Worm (Caenorhabditis elegans) whole organism, late embryonic: ENCODE data around the gene T10C6.15.

Experiments
- C08G9.2 ChIP-seq: sonication (generic microtip); optimal IDR thresholded peaks from 2 replicates; lab custom pipeline; 2016; ENCODE audit warnings: mild to moderate bottlenecking, missing genetic modification characterization, moderate library complexity, missing compliant biosample characterization
- C38D4.7 ChIP-seq: fragments of 200-800 bp; sonication (Bioruptor generic); optimal IDR thresholded peaks from 2 replicates; lab custom pipeline; 2018; ENCODE audit warnings: mild to moderate bottlenecking, missing genetic modification characterization, moderate library complexity, missing compliant biosample characterization
- K09A11.1 ChIP-seq: sonication (generic microtip); optimal IDR thresholded peaks from 2 replicates; lab custom pipeline; 2017; ENCODE audit warnings: antibody characterized with exemption, mild to moderate bottlenecking, missing genetic modification characterization, missing compliant biosample characterization; ENCODE audit not compliant: insufficient read depth
- ahr-1 ChIP-seq: sonication (generic microtip); optimal IDR thresholded peaks from 2 replicates; lab custom pipeline; 2016; ENCODE audit warnings: missing genetic modification characterization, missing compliant biosample characterization
- ama-1 ChIP-seq: fragments of 150-350 bp; optimal IDR thresholded peaks from 2 replicates; lab custom pipeline; 2014
- ceh-24 ChIP-seq: sonication (generic microtip); optimal IDR thresholded peaks from 2 replicates; lab custom pipeline; 2016; ENCODE audit warnings: mild to moderate bottlenecking, missing genetic modification characterization, missing compliant biosample characterization
- ceh-30 ChIP-seq: fragments of 150-350 bp; optimal IDR thresholded peaks from 2 replicates; lab custom pipeline; 2014; ENCODE audit warnings: missing biosample characterization, missing genetic modification characterization
- ceh-31 ChIP-seq: sonication (generic microtip); optimal IDR thresholded peaks from 2 replicates; lab custom pipeline; 2016; ENCODE audit warnings: missing genetic modification characterization, missing compliant biosample characterization
- ceh-34 ChIP-seq: sonication (generic microtip); optimal IDR thresholded peaks from 2 replicates; lab custom pipeline; 2016; ENCODE audit warnings: mild to moderate bottlenecking, missing genetic modification characterization, missing compliant biosample characterization
- ceh-48 ChIP-seq: sonication (generic microtip); optimal IDR thresholded peaks from 2 replicates; lab custom pipeline; 2016; ENCODE audit warnings: missing genetic modification characterization, inconsistent platforms, missing compliant biosample characterization
- ceh-6 ChIP-seq: fragments of 200-800 bp; sonication (Bioruptor generic); optimal IDR thresholded peaks from 2 replicates; lab custom pipeline; 2018; ENCODE audit warnings: mild to moderate bottlenecking, missing genetic modification characterization, missing compliant biosample characterization
- ceh-9 ChIP-seq: sonication (generic microtip); optimal IDR thresholded peaks from 2 replicates; lab custom pipeline; 2016; ENCODE audit warnings: mild to moderate bottlenecking, missing genetic modification characterization, inconsistent platforms, missing compliant biosample characterization
- dmd-4 ChIP-seq: sonication (generic microtip); optimal IDR thresholded peaks from 2 replicates; lab custom pipeline; 2016; ENCODE audit warnings: borderline replicate concordance, missing genetic modification characterization, missing compliant biosample characterization
- dve-1 ChIP-seq: sonication (generic microtip); optimal IDR thresholded peaks from 2 replicates; lab custom pipeline; 2017; ENCODE audit warnings: antibody characterized with exemption, mild to moderate bottlenecking, missing genetic modification characterization, missing compliant biosample characterization
- elt-4 ChIP-seq: sonication (generic microtip); optimal IDR thresholded peaks from 2 replicates; lab custom pipeline; 2016; ENCODE audit warnings: missing genetic modification characterization, missing compliant biosample characterization
- eyg-1 ChIP-seq: sonication (generic microtip); optimal IDR thresholded peaks from 2 replicates; lab custom pipeline; 2016; ENCODE audit warnings: missing genotype, missing genetic modification characterization, missing compliant biosample characterization
- fax-1 ChIP-seq: sonication (generic microtip); optimal IDR thresholded peaks from 2 replicates; lab custom pipeline; 2016; ENCODE audit warnings: missing genotype, missing genetic modification characterization, missing compliant biosample characterization
- fkh-6 ChIP-seq: sonication (generic microtip); optimal IDR thresholded peaks from 2 replicates; lab custom pipeline; 2016; ENCODE audit warnings: missing genetic modification characterization, missing compliant biosample characterization
- gmeb-2 ChIP-seq: sonication (generic microtip); optimal IDR thresholded peaks from 2 replicates; lab custom pipeline; 2016; ENCODE audit warnings: missing genetic modification characterization, inconsistent platforms, missing compliant biosample characterization
- hlh-13 ChIP-seq: fragments of 200-800 bp; sonication (Bioruptor generic); optimal IDR thresholded peaks from 2 replicates; lab custom pipeline; 2018; ENCODE audit warnings: mild to moderate bottlenecking, missing genetic modification characterization, missing compliant biosample characterization
- hlh-15 ChIP-seq: sonication (generic microtip); optimal IDR thresholded peaks from 2 replicates; lab custom pipeline; 2016; ENCODE audit warnings: missing genetic modification characterization, missing compliant biosample characterization
- lin-11 ChIP-seq: fragments of 200-800 bp; sonication (Bioruptor generic); optimal IDR thresholded peaks from 2 replicates; lab custom pipeline; 2018; ENCODE audit warnings: mild to moderate bottlenecking, missing genetic modification characterization, missing compliant biosample characterization
- madf-2 ChIP-seq: sonication (generic microtip); optimal IDR thresholded peaks from 2 replicates; lab custom pipeline; 2017; ENCODE audit warnings: missing genetic modification characterization, missing compliant biosample characterization
- mec-3 ChIP-seq: sonication (generic microtip); optimal IDR thresholded peaks from 2 replicates; lab custom pipeline; 2016; ENCODE audit warnings: borderline replicate concordance, missing genetic modification characterization, missing compliant biosample characterization
- nfya-1 ChIP-seq: sonication (generic microtip); optimal IDR thresholded peaks from 2 replicates; lab custom pipeline; 2017; ENCODE audit warnings: missing genetic modification characterization, mild to moderate bottlenecking, missing compliant biosample characterization, antibody characterized with exemption, moderate library complexity
- nhr-11 ChIP-seq: fragments of 150-350 bp; optimal IDR thresholded peaks from 2 replicates; lab custom pipeline; 2014; ENCODE audit warnings: missing biosample characterization, missing genetic modification characterization
- nhr-232 ChIP-seq: sonication (generic microtip); optimal IDR thresholded peaks from 2 replicates; lab custom pipeline; 2016; ENCODE audit warnings: missing genetic modification characterization, missing compliant biosample characterization
- odd-2 ChIP-seq: sonication (generic microtip); optimal IDR thresholded peaks from 2 replicates; lab custom pipeline; 2017; ENCODE audit warnings: antibody characterized with exemption, mild to moderate bottlenecking, missing genetic modification characterization, missing compliant biosample characterization
- pax-1 ChIP-seq: fragments of 150-350 bp; optimal IDR thresholded peaks from 2 replicates; lab custom pipeline; 2014; ENCODE audit warnings: missing biosample characterization, missing genetic modification characterization
- pha-4 ChIP-seq: fragments of 150-350 bp; optimal IDR thresholded peaks from 2 replicates; lab custom pipeline; 2018; ENCODE audit warnings: missing biosample characterization, missing genetic modification reagents, missing genetic modification characterization
- pqm-1 ChIP-seq: sonication (generic microtip); optimal IDR thresholded peaks from 2 replicates; lab custom pipeline; 2016; ENCODE audit warnings: missing genetic modification characterization, missing compliant biosample characterization
- pros-1 ChIP-seq: fragments of 150-350 bp; optimal IDR thresholded peaks from 2 replicates; lab custom pipeline; 2014; ENCODE audit warnings: missing biosample characterization, missing genetic modification reagents, missing genetic modification characterization
- ref-2 ChIP-seq: sonication (generic microtip); optimal IDR thresholded peaks from 2 replicates; lab custom pipeline; 2016; ENCODE audit warnings: missing genetic modification characterization, missing compliant biosample characterization
- rnt-1 ChIP-seq: sonication (generic microtip); optimal IDR thresholded peaks from 2 replicates; lab custom pipeline; 2016; ENCODE audit warnings: missing genetic modification characterization, missing compliant biosample characterization
- sdc-2 ChIP-seq: sonication (generic microtip); optimal IDR thresholded peaks from 2 replicates; lab custom pipeline; 2016; ENCODE audit warnings: missing genotype, missing genetic modification characterization, missing compliant biosample characterization
- sox-2 ChIP-seq: fragments of 200-800 bp; sonication (Bioruptor generic); IDR thresholded peaks from 2 replicates; pipeline ENCODE4 v1.3.6; 2022; ENCODE audit warnings: missing genetic modification reagents, missing genetic modification characterization, missing compliant biosample characterization
- syd-9 ChIP-seq: sonication (generic microtip); optimal IDR thresholded peaks from 2 replicates; lab custom pipeline; 2016; ENCODE audit warnings: mild to moderate bottlenecking, missing genetic modification characterization, moderate library complexity, missing compliant biosample characterization
- tbx-2 ChIP-seq: sonication (generic microtip); optimal IDR thresholded peaks from 2 replicates; lab custom pipeline; 2016; ENCODE audit warnings: missing genetic modification characterization, missing compliant biosample characterization
- unc-3 ChIP-seq, 2 experiments: fragments of 200-800 bp in 1 of 2; sonication (Bioruptor generic) in 1 of 2; sonication (generic microtip) in 1 of 2; conservative IDR thresholded peaks in 1 of 2; optimal IDR thresholded peaks in 1 of 2; 2 replicates each; pipeline versions ENCODE4 v1.3.6 to Lab custom; 2016 to 2022; ENCODE audit warnings: missing compliant biosample characterization in 2 of 2, missing genetic modification characterization in 2 of 2, missing genetic modification reagents in 1 of 2
- unc-42 ChIP-seq: sonication (generic microtip); optimal IDR thresholded peaks from 2 replicates; lab custom pipeline; 2016; ENCODE audit warnings: missing genotype, missing genetic modification characterization, missing compliant biosample characterization
- unc-55 ChIP-seq: sonication (generic microtip); optimal IDR thresholded peaks from 2 replicates; lab custom pipeline; 2017; ENCODE audit warnings: missing biosample characterization, missing genetic modification reagents, missing genetic modification characterization
- unc-86 ChIP-seq: sonication (generic microtip); optimal IDR thresholded peaks from 2 replicates; lab custom pipeline; 2016; ENCODE audit warnings: missing genetic modification characterization, missing compliant biosample characterization
- zip-5 ChIP-seq: sonication (generic microtip); optimal IDR thresholded peaks from 2 replicates; lab custom pipeline; 2016; ENCODE audit warnings: missing genetic modification characterization, missing compliant biosample characterization

T10C6.15 gene

ce11 chrV:16058872-16059271, 13.1 kb upstream of the T10C6.15 start, which contains the start of gene F14H3.6:
F14H3.6 (minus strand) TSS chrV:16058893.
- TF ChIP-seq unc-42 (tag; lab: Kevin White, UChicago) (no peak), rnt-1 (tag; lab: Kevin White, UChicago) (no peak), nhr-232 (tag; lab: Kevin White, UChicago) (no peak), odd-2 (no peak), dve-1 (tag; lab: Kevin White, UChicago) (no peak), ceh-48 (no peak), syd-9 (tag; lab: Kevin White, UChicago) (no peak), nfya-1 (no peak), eyg-1 (no peak), unc-55 (GFP tag; lab: Kevin White, UChicago) (no peak), unc-3 (GFP tag; conservative IDR thresholded peaks at IDR 0.05; lab: Robert Waterston, UW) (no peak), unc-3 (tag; optimal IDR thresholded peaks at IDR 0.05; lab: Kevin White, UChicago) (no peak), C38D4.7 (GFP tag; lab: Kevin White, UChicago) (no peak), ceh-30 (tag; lab: Kevin White, UChicago) (no peak), lin-11 (tag; lab: Kevin White, UChicago) (no peak), ahr-1 (tag; lab: Kevin White, UChicago) (no peak)

DNA sequence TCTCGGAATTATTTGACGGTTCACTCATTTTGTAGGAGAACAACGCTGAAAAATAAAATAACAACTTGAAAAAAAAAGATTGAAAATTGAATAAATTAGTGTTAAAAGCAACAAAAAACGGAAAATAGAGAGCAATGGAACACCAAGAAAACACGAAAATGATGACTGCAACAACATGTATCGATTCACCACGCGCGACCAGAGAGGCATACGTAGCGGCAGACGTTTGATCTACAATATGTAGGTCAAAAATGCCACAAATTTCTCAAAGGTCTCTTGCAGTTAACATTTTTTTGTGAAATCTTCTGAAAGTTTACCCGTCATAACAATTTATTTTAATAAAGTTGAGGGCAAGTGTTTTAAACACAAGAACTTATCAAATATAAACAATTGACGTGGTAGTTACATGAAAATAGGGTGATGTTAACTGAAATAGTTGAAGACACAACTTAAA, 11.3 kb upstream of the T10C6.15 start, which contains the start of gene F14H3.5:
F14H3.5 (minus strand) TSS at position 51 of the 454 bp plus-strand sequence.
- no peak for TF ChIP-seq pax-1 (tag; lab: Kevin White, UChicago)
- TF ChIP-seq fkh-6 (tag; lab: Kevin White, UChicago), result no peak
- TF ChIP-seq fax-1 (tag; lab: Kevin White, UChicago), result no peak
- TF ChIP-seq gmeb-2 (tag; lab: Kevin White, UChicago), result no peak
- TF ChIP-seq zip-5 (tag; lab: Kevin White, UChicago), result no peak
- no peak for TF ChIP-seq mec-3 (tag; lab: Kevin White, UChicago)
- no peak for TF ChIP-seq pros-1 (tag; lab: Kevin White, UChicago)
- TF ChIP-seq sox-2, result no peak
- TF ChIP-seq ceh-6, result no peak
- no peak for TF ChIP-seq pha-4

DNA sequence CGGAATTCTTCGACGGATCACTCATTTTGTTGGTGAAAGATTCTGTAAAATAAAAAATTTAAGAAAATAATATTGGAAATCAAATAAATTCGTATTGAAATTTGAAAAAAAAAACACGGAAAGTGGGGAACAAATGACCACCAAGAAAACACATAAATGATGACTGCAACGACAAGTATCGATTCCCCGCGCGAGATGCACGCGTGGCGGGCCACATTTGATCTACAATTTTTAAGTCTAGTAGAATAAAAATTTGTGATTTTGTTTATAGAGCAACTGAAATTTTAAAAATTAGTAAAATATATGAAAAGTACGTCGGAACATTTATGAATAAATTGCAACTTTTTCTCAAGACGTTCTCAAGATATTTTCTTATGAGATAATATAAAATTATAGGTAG, 9.3 kb upstream of the T10C6.15 start, which contains the start of gene F14H3.4:
F14H3.4 (minus strand) TSS at position 42 of the 400 bp plus-strand sequence.
- no peak for TF ChIP-seq mec-3 (tag; lab: Kevin White, UChicago)
- TF ChIP-seq ceh-31, result no peak
- no peak for TF ChIP-seq hlh-15 (tag; lab: Kevin White, UChicago)
- TF ChIP-seq hlh-13, result no peak
- TF ChIP-seq elt-4, result no peak
- TF ChIP-seq ceh-9 (tag; lab: Kevin White, UChicago), result no peak
- TF ChIP-seq nhr-11 (tag; lab: Kevin White, UChicago), result no peak
- TF ChIP-seq ahr-1 (tag; lab: Kevin White, UChicago), result no peak
- no peak for TF ChIP-seq K09A11.1 (tag; lab: Kevin White, UChicago)
- no peak for TF ChIP-seq eyg-1
- TF ChIP-seq dmd-4, result no peak
- TF ChIP-seq fax-1 (tag; lab: Kevin White, UChicago), result no peak
- TF ChIP-seq pha-4, result no peak
- TF ChIP-seq, all 69 proteins: peak for 0

ce11 chrV:16053373-16053772, 7.6 kb upstream of the T10C6.15 start, which contains the start of gene F14H3.3:
F14H3.3 (minus strand) TSS chrV:16053473.
- no peak for TF ChIP-seq ref-2 (tag; lab: Kevin White, UChicago)
- TF ChIP-seq ceh-24 (tag; lab: Kevin White, UChicago), result no peak
- TF ChIP-seq dmd-4, result no peak
- TF ChIP-seq pqm-1 (tag; lab: Kevin White, UChicago), result no peak
- no peak for TF ChIP-seq C08G9.2 (tag; lab: Kevin White, UChicago)
- TF ChIP-seq madf-2 (tag; lab: Kevin White, UChicago), result no peak
- no peak for TF ChIP-seq sdc-2
- no peak for TF ChIP-seq pax-1 (tag; lab: Kevin White, UChicago)
- TF ChIP-seq unc-42 (tag; lab: Kevin White, UChicago), result no peak
- no peak for TF ChIP-seq ama-1 (lab: Kevin White, UChicago)
- TF ChIP-seq K09A11.1 (tag; lab: Kevin White, UChicago), result no peak
- TF ChIP-seq ceh-34 (tag; lab: Kevin White, UChicago), result no peak
- no peak for TF ChIP-seq unc-86 (tag; lab: Kevin White, UChicago)
- no peak for TF ChIP-seq zip-5 (tag; lab: Kevin White, UChicago)
- TF ChIP-seq tbx-2 (tag; lab: Kevin White, UChicago), result no peak
